Worm (Caenorhabditis elegans): ENCODE data around the gene algn-7.

DNA sequence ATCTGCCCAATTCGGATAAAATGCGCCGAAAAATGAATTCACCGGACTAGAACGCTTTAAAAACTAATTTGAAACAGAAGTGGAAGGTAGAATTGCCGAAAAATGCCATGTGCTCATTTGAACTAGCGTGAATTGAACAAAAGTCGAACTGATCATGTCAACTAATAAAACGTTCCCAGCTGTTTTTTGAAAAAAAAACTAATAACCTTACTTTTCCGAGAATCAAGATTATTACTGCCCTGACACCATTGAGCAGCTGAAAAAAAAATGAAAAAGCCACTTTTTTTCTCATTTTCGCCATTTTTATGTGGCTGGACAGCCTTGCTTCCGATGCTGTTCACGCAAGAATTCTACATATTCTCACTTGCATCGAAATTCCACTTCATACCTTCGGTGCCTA lies 38.9 kb upstream of the algn-7 start, which contains the start of gene srh-173:
- TF ChIP-seq mes-4 (tag; optimal IDR thresholded peaks at IDR 0.05): no peak
- no peak for TF ChIP-seq zim-3 (tag; optimal IDR thresholded peaks at IDR 0.05)
- TF ChIP-seq hlh-26 (GFP tag; conservative IDR thresholded peaks at IDR 0.05): no peak
- no peak for TF ChIP-seq cebp-2 (GFP tag; IDR thresholded peaks at IDR 0.05)
- TF ChIP-seq F52B5.7 (tag; optimal IDR thresholded peaks at IDR 0.05): no peak
- TF ChIP-seq F57C9.4 (tag; optimal IDR thresholded peaks at IDR 0.05): no peak
- no peak for TF ChIP-seq let-607 (tag; optimal IDR thresholded peaks at IDR 0.05)
- TF ChIP-seq rec-8 (tag; optimal IDR thresholded peaks at IDR 0.05): no peak
- no peak for TF ChIP-seq ama-1 (optimal IDR thresholded peaks at IDR 0.05)
- no peak for TF ChIP-seq ama-1 (GFP tag; optimal IDR thresholded peaks at IDR 0.05)
